Fruit fly (Drosophila melanogaster): Measurements from ENCODE around the gene CG14286.

dm6 chr3R:19067876-19068406 is 44.0 kb downstream of the CG14286 start:
- no peak for TF ChIP-seq N (GFP tag; optimal IDR thresholded peaks at IDR 0.05)
- no peak for TF ChIP-seq fru (GFP tag; optimal IDR thresholded peaks at IDR 0.05)
- no peak for TF ChIP-seq OdsH (GFP tag; optimal IDR thresholded peaks at IDR 0.05)

All from whole organism, wandering third instar larva.